Worm (Caenorhabditis elegans) whole organism, midembryonic: ENCODE results near the gene vps-15.

ENCODE experiments used
- T22C8.4 ChIP-seq: fragments of 200-800 bp; sonication (Bioruptor generic); IDR thresholded peaks from 2 replicates; pipeline ENCODE4 v1.3.6; 2022; ENCODE audit warnings: missing genetic modification characterization, missing compliant biosample characterization
- cog-1 ChIP-seq: sonication (generic microtip); optimal IDR thresholded peaks from 2 replicates; lab custom pipeline; 2016; ENCODE audit warnings: missing genetic modification characterization, missing compliant biosample characterization
- flt-1 ChIP-seq: fragments of 200-800 bp; sonication (Bioruptor generic); IDR thresholded peaks from 2 replicates; pipeline ENCODE4 v1.3.6; 2022; ENCODE audit warnings: missing genetic modification characterization, missing compliant biosample characterization
- klf-2 ChIP-seq: fragments of 200-800 bp; sonication (Bioruptor generic); conservative IDR thresholded peaks from 2 replicates; pipeline ENCODE4 v1.3.6; 2022; ENCODE audit warnings: missing genetic modification reagents, missing genetic modification characterization, missing compliant biosample characterization
- med-1 ChIP-seq: sonication (generic microtip); optimal IDR thresholded peaks from 2 replicates; lab custom pipeline; 2017; ENCODE audit warnings: missing genetic modification characterization, mild to moderate bottlenecking, missing compliant biosample characterization, antibody characterized with exemption, missing genetic modification reagents; ENCODE audit not compliant: insufficient read depth
- ref-1 ChIP-seq: fragments of 200-800 bp; sonication (Bioruptor generic); conservative IDR thresholded peaks from 2 replicates; pipeline ENCODE4 v1.3.6; 2022; ENCODE audit warnings: missing genetic modification reagents, missing genetic modification characterization, missing compliant biosample characterization
- tab-1 ChIP-seq: fragments of 200-800 bp; sonication (Bioruptor generic); IDR thresholded peaks from 2 replicates; pipeline ENCODE4 v1.3.6; 2022; ENCODE audit warnings: missing genetic modification characterization, missing compliant biosample characterization
- ztf-23 ChIP-seq: fragments of 200-800 bp; sonication (Bioruptor generic); IDR thresholded peaks from 2 replicates; pipeline ENCODE4 v1.3.6; 2022; ENCODE audit warnings: missing genetic modification reagents, missing genetic modification characterization, missing compliant biosample characterization
- ztf-29 ChIP-seq: fragments of 200-800 bp; sonication (Bioruptor generic); IDR thresholded peaks from 2 replicates; pipeline ENCODE4 v1.3.6; 2022; ENCODE audit warnings: missing genetic modification reagents, missing genetic modification characterization, missing compliant biosample characterization

The vps-15 gene

ce11 chrII:11915770-11916554 is at the start of gene vps-15, which contains the start of gene hmg-12:
Gene vps-15 (minus strand): TSS chrII:11915852.
Gene hmg-12 (plus strand): TSS chrII:11916513.
- TF ChIP-seq cog-1 (tag; lab: Kevin White, UChicago) (no peak), med-1 (GFP tag; lab: Kevin White, UChicago) (no peak), ztf-29 (GFP tag; lab: Robert Waterston, UW) (no peak), tab-1 (GFP tag; lab: Robert Waterston, UW) (no peak), T22C8.4 (GFP tag; lab: Robert Waterston, UW) (no peak), ref-1 (GFP tag; lab: Robert Waterston, UW) (no peak), ztf-23 (no peak), klf-2 (no peak), flt-1 (GFP tag; lab: Robert Waterston, UW) (no peak)

ce11 chrII:11964847-11965246 is 49.2 kb upstream of the vps-15 start:
- TF ChIP-seq T22C8.4 (GFP tag; lab: Robert Waterston, UW) (no peak), ztf-23 (no peak)

- TF ChIP-seq med-1 (GFP tag; lab: Kevin White, UChicago) (no peak), ztf-23 (no peak), tab-1 (GFP tag; lab: Robert Waterston, UW) (no peak), flt-1 (GFP tag; lab: Robert Waterston, UW) (no peak), ztf-29 (GFP tag; lab: Robert Waterston, UW) (no peak), klf-2 (no peak), cog-1 (tag; lab: Kevin White, UChicago) (no peak), ref-1 (GFP tag; lab: Robert Waterston, UW) (no peak), T22C8.4 (GFP tag; lab: Robert Waterston, UW) (no peak)
Measured at ce11 chrII:11963132-11963630, 47.5 kb upstream of the vps-15 start.

- TF ChIP-seq T22C8.4 (GFP tag; lab: Robert Waterston, UW) (no peak), ztf-23 (no peak), ztf-29 (GFP tag; lab: Robert Waterston, UW) (no peak), ref-1 (GFP tag; lab: Robert Waterston, UW) (no peak), med-1 (GFP tag; lab: Kevin White, UChicago) (no peak), cog-1 (tag; lab: Kevin White, UChicago) (no peak), flt-1 (GFP tag; lab: Robert Waterston, UW) (no peak), klf-2 (no peak), tab-1 (GFP tag; lab: Robert Waterston, UW) (no peak)
Measured at ce11 chrII:11962083-11962482, 46.4 kb upstream of the vps-15 start, which contains the start of the genes W03C9.1 and W03C9.2. Gene W03C9.1 (minus strand): TSS chrII:11962128. Gene W03C9.2 (plus strand): TSS chrII:11962368.

DNA sequence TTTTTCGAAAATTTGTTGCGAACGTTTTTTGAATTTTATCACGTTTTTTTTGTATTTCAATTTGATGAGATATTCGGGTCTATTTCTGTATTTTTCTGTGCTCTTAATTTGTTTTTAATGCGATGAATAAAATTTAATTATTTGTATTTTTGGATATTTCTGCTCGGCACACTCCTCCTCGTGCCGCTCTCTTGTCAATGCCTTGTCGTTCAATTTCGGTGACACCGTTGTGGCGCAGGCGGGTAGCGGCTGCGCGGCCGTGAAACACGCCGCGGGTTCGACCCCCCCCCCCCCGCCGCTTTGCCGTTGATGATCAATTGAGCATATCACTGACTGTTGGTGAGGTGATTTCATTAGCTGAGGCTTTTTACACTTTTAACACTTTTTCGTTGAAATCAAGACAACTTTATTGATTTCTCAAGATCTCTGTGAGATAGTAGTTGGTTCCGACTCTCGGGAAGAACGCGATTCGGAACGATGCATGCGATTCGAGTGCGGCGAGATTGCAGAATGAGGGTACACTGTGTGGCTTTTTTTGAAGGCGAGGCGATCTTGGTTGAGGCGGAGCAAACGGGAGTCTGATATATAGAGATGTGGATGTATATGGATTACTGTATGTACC is 45.1 kb upstream of the vps-15 start:
- TF ChIP-seq flt-1 (GFP tag; lab: Robert Waterston, UW) (peak; percentile 100), klf-2 (peak; percentile 100), ztf-23 (peak; percentile 99), med-1 (GFP tag; lab: Kevin White, UChicago) (peak; percentile 95), ref-1 (GFP tag; lab: Robert Waterston, UW) (peak; percentile 99), T22C8.4 (GFP tag; lab: Robert Waterston, UW) (peak; percentile 99), ztf-29 (GFP tag; lab: Robert Waterston, UW) (peak; percentile 100), tab-1 (GFP tag; lab: Robert Waterston, UW) (peak; percentile 100), cog-1 (tag; lab: Kevin White, UChicago) (peak; percentile 100)

ce11 chrII:11958793-11959574 is 43.3 kb upstream of the vps-15 start:
- TF ChIP-seq flt-1 (GFP tag; lab: Robert Waterston, UW) (peak; percentile 84), ztf-29 (GFP tag; lab: Robert Waterston, UW) (peak; percentile 62; the same call in 1 of the 2 replicates), ref-1 (GFP tag; lab: Robert Waterston, UW) (peak; percentile 60), med-1 (GFP tag; lab: Kevin White, UChicago) (no peak), cog-1 (tag; lab: Kevin White, UChicago) (peak; percentile 75), tab-1 (GFP tag; lab: Robert Waterston, UW) (no peak), klf-2 (no peak), T22C8.4 (GFP tag; lab: Robert Waterston, UW) (no peak; the same call in 1 of the 2 replicates), ztf-23 (peak; percentile 74)

ce11 chrII:11954811-11955210 is 39.2 kb upstream of the vps-15 start:
- TF ChIP-seq ztf-23 (no peak), cog-1 (tag; lab: Kevin White, UChicago) (no peak), med-1 (GFP tag; lab: Kevin White, UChicago) (no peak), ref-1 (GFP tag; lab: Robert Waterston, UW) (no peak), tab-1 (GFP tag; lab: Robert Waterston, UW) (no peak), T22C8.4 (GFP tag; lab: Robert Waterston, UW) (no peak), ztf-29 (GFP tag; lab: Robert Waterston, UW) (peak; percentile 21; the same call in 1 of the 2 replicates)

ce11 chrII:11954208-11954607 is 38.6 kb upstream of the vps-15 start, which contains the start of gene W03C9.6:
Gene W03C9.6 (plus strand): TSS chrII:11954508.
- no peak for TF ChIP-seq T22C8.4 (GFP tag; lab: Robert Waterston, UW)
- no peak for TF ChIP-seq ztf-23
- TF ChIP-seq tab-1 (GFP tag; lab: Robert Waterston, UW): no peak
- no peak for TF ChIP-seq klf-2
- no peak for TF ChIP-seq cog-1 (tag; lab: Kevin White, UChicago)
- no peak for TF ChIP-seq ref-1 (GFP tag; lab: Robert Waterston, UW)
- TF ChIP-seq med-1 (GFP tag; lab: Kevin White, UChicago): no peak
- TF ChIP-seq ztf-29 (GFP tag; lab: Robert Waterston, UW): no peak
- no peak for TF ChIP-seq flt-1 (GFP tag; lab: Robert Waterston, UW)
